Worm (Caenorhabditis elegans) whole organism, L2 larva: ENCODE measurements around the gene K02E2.7.

Experiments used
- F13H6.1 ChIP-seq: sonication (generic microtip); optimal IDR thresholded peaks from 2 replicates; lab custom pipeline; 2016; ENCODE audit warnings: missing genetic modification characterization, missing compliant biosample characterization
- R02D3.7 ChIP-seq: fragments of 150-350 bp; optimal IDR thresholded peaks from 2 replicates; lab custom pipeline; 2014; ENCODE audit warnings: missing biosample characterization, missing genetic modification characterization
- Y55F3AM.14 ChIP-seq: fragments of 200-800 bp; sonication (Bioruptor generic); optimal IDR thresholded peaks from 2 replicates; lab custom pipeline; 2018; ENCODE audit warnings: mild to moderate bottlenecking, missing genetic modification characterization, missing compliant biosample characterization
- ZK546.5 ChIP-seq: sonication (generic microtip); optimal IDR thresholded peaks from 2 replicates; lab custom pipeline; 2017; ENCODE audit warnings: missing biosample characterization, missing genetic modification characterization
- alr-1 ChIP-seq: fragments of 150-350 bp; optimal IDR thresholded peaks from 2 replicates; lab custom pipeline; 2014; ENCODE audit warnings: missing biosample characterization, missing genetic modification characterization
- aly-2 ChIP-seq: fragments of 150-350 bp; optimal IDR thresholded peaks from 2 replicates; lab custom pipeline; 2014; ENCODE audit warnings: missing biosample characterization, missing genetic modification characterization
- ceh-16 ChIP-seq: fragments of 150-350 bp; optimal IDR thresholded peaks from 2 replicates; lab custom pipeline; 2014; ENCODE audit warnings: missing biosample characterization, missing genetic modification characterization
- ceh-82 ChIP-seq: fragments of 150-350 bp; optimal IDR thresholded peaks from 2 replicates; lab custom pipeline; 2014; ENCODE audit warnings: missing biosample characterization, missing genetic modification characterization
- egl-27 ChIP-seq: sonication (generic microtip); optimal IDR thresholded peaks from 3 replicates; lab custom pipeline; 2017; ENCODE audit warnings: missing biosample characterization, missing genetic modification reagents, missing genetic modification characterization
- elt-1 ChIP-seq: fragments of 150-350 bp; optimal IDR thresholded peaks from 2 replicates; lab custom pipeline; 2014; ENCODE audit warnings: missing biosample characterization, missing genetic modification characterization
- elt-3 ChIP-seq: sonication (generic microtip); optimal IDR thresholded peaks from 2 replicates; lab custom pipeline; 2017; ENCODE audit warnings: missing biosample characterization, missing genetic modification characterization
- fos-1 ChIP-seq: fragments of 150-350 bp; optimal IDR thresholded peaks from 2 replicates; lab custom pipeline; 2014; ENCODE audit warnings: missing biosample characterization, missing genetic modification characterization
- gmeb-1 ChIP-seq: fragments of 150-350 bp; optimal IDR thresholded peaks from 2 replicates; lab custom pipeline; 2014; ENCODE audit warnings: missing biosample characterization, missing genetic modification characterization
- lin-39 ChIP-seq: fragments of 150-350 bp; optimal IDR thresholded peaks from 2 replicates; lab custom pipeline; 2014; ENCODE audit warnings: missing biosample characterization, missing genetic modification reagents, missing genetic modification characterization
- lsy-2 ChIP-seq, 2 experiments: fragments of 150-350 bp in 1 of 2; sonication (generic microtip) in 1 of 2; optimal IDR thresholded peaks; 2 replicates each; lab custom pipeline; 2014 to 2017; ENCODE audit warnings: missing biosample characterization in 2 of 2, missing genetic modification characterization in 2 of 2
- mbf-1 ChIP-seq: sonication (generic microtip); optimal IDR thresholded peaks from 2 replicates; lab custom pipeline; 2017; ENCODE audit warnings: missing biosample characterization, missing genetic modification characterization
- mdl-1 ChIP-seq, 2 experiments: fragments of 150-350 bp in 1 of 2; sonication (generic microtip) in 1 of 2; optimal IDR thresholded peaks; 2 replicates each; lab custom pipeline; 2017; ENCODE audit warnings: missing biosample characterization in 2 of 2, missing genetic modification characterization in 2 of 2
- nhr-10 ChIP-seq: sonication (generic microtip); optimal IDR thresholded peaks from 2 replicates; lab custom pipeline; 2017; ENCODE audit warnings: missing biosample characterization, missing genetic modification characterization
- nhr-11 ChIP-seq: fragments of 150-350 bp; optimal IDR thresholded peaks from 2 replicates; lab custom pipeline; 2014; ENCODE audit warnings: missing biosample characterization, missing genetic modification characterization
- nhr-12 ChIP-seq: fragments of 150-350 bp; optimal IDR thresholded peaks from 2 replicates; lab custom pipeline; 2014; ENCODE audit warnings: missing biosample characterization, missing genetic modification characterization
- nhr-21 ChIP-seq: fragments of 150-350 bp; optimal IDR thresholded peaks from 2 replicates; lab custom pipeline; 2014; ENCODE audit warnings: missing biosample characterization, missing genetic modification characterization
- nhr-23 ChIP-seq: fragments of 150-350 bp; optimal IDR thresholded peaks from 2 replicates; lab custom pipeline; 2014; ENCODE audit warnings: missing biosample characterization, missing genetic modification reagents, missing genetic modification characterization
- nhr-237 ChIP-seq: fragments of 150-350 bp; optimal IDR thresholded peaks from 2 replicates; lab custom pipeline; 2014; ENCODE audit warnings: missing biosample characterization, missing genetic modification characterization
- nhr-77 ChIP-seq: fragments of 150-350 bp; optimal IDR thresholded peaks from 2 replicates; lab custom pipeline; 2014; ENCODE audit warnings: missing biosample characterization, missing genetic modification characterization
- peb-1 ChIP-seq: fragments of 150-350 bp; optimal IDR thresholded peaks from 2 replicates; lab custom pipeline; 2014; ENCODE audit warnings: missing biosample characterization, missing genetic modification characterization
- sem-4 ChIP-seq: fragments of 150-350 bp; optimal IDR thresholded peaks from 2 replicates; lab custom pipeline; 2014; ENCODE audit warnings: missing biosample characterization, missing genetic modification reagents, missing genetic modification characterization
- skn-1 ChIP-seq: sonication (generic microtip); optimal IDR thresholded peaks from 2 replicates; lab custom pipeline; 2017; ENCODE audit warnings: missing biosample characterization, missing genetic modification characterization
- sma-3 ChIP-seq: sonication (generic microtip); optimal IDR thresholded peaks from 2 replicates; lab custom pipeline; 2016; ENCODE audit warnings: missing genetic modification reagents, missing genetic modification characterization, missing compliant biosample characterization
- sma-9 ChIP-seq, 2 experiments: fragments of 150-350 bp in 1 of 2; sonication (generic microtip) in 1 of 2; optimal IDR thresholded peaks; 2 replicates each; lab custom pipeline; 2014 to 2016; ENCODE audit warnings: missing genetic modification characterization in 2 of 2, mild to moderate bottlenecking in 1 of 2, missing biosample characterization in 1 of 2, missing compliant biosample characterization in 1 of 2, missing genetic modification reagents in 1 of 2, moderate library complexity in 1 of 2
- unc-39 ChIP-seq: fragments of 150-350 bp; optimal IDR thresholded peaks from 2 replicates; lab custom pipeline; 2014; ENCODE audit warnings: missing biosample characterization, missing genetic modification characterization
- unc-62 ChIP-seq: fragments of 150-350 bp; optimal IDR thresholded peaks from 2 replicates; lab custom pipeline; 2014; ENCODE audit warnings: missing biosample characterization, missing genetic modification reagents, missing genetic modification characterization
- ztf-1 ChIP-seq: fragments of 200-800 bp; sonication (Bioruptor generic); conservative IDR thresholded peaks from 2 replicates; pipeline ENCODE4 v1.3.6; 2022; ENCODE audit warnings: missing genetic modification characterization, missing compliant biosample characterization

The K02E2.7 gene

DNA sequence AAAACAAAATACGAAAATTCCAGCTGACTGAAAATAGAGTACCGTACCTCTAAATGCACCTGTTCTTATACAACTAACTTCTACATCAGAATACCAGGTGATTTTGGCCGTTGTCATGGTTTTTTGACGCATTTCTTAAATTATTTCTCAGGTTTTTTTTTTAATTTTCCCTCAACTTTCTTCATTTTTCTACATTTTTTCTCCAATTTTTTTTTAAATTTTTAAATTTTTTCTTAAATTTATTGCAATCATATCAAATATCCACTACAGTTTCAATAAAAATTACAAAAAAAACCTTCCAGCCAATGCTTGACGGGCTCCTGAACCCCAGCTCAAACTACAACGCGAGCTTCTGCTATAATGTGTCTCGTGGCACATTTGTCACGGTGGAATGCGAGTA lies 35.6 kb downstream of the K02E2.7 start, which contains the start of gene K02E2.1:
TSS of gene K02E2.1 (plus strand) at position 301 of the 400 bp plus-strand sequence.
- TF ChIP-seq skn-1 (tag; lab: Kevin White, UChicago) (no peak), alr-1 (tag; lab: Kevin White, UChicago) (no peak), peb-1 (tag; lab: Kevin White, UChicago) (no peak)

DNA sequence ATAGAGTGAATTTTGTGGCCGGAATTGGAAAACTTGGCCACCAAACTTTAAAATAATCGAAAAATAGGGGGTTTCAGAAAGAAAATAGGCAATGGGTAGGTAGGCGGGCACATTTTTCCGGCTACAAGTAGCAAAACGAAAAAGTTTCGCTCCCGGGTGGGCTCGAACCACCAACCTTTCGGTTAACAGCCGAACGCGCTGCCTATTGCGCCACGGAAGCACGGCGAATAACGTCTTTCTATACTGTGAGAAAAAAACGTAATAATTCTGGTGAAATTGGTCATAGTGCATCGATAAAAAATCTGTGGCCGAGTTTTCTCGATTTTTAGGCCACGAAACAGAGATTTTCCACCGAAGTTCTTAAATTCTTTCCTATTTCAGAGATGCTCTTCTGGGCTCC lies 36.5 kb downstream of the K02E2.7 start:
- TF ChIP-seq F13H6.1 (tag; lab: Kevin White, UChicago) (no peak), lsy-2 (tag; optimal IDR thresholded peaks at IDR 0.05; lab: Kevin White, UChicago) (no peak), skn-1 (tag; lab: Kevin White, UChicago) (no peak), egl-27 (tag; lab: Kevin White, UChicago) (no peak), fos-1 (no peak), nhr-21 (tag; lab: Kevin White, UChicago) (no peak), ceh-82 (no peak), R02D3.7 (tag; lab: Kevin White, UChicago) (no peak), elt-1 (tag; lab: Kevin White, UChicago) (no peak), nhr-23 (tag; lab: Kevin White, UChicago) (no peak), ztf-1 (GFP tag; lab: Robert Waterston, UW) (no peak), mdl-1 (tag; optimal IDR thresholded peaks at IDR 0.05; lab: Kevin White, UChicago) (no peak), nhr-11 (tag; lab: Kevin White, UChicago) (no peak), elt-3 (no peak)

DNA sequence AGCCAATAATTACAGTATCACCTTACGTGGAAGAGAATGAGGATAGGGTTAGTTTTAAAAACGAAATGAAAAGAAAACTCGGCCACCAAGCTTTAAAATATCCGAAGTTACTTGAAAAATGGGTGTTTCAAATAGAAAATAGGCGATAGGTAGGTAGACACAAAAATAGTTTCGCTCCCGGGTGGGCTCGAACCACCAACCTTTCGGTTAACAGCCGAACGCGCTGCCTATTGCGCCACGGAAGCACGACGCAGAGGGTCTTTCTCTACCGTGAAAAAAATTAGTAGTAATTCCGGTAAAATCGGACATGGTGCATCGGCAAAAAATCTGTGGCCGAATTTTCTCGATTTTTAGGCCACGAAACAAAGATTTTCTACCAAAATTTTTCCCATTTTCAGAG lies 39.2 kb downstream of the K02E2.7 start:
- TF ChIP-seq peb-1 (tag; lab: Kevin White, UChicago) (no peak), Y55F3AM.14 (GFP tag; lab: Kevin White, UChicago) (no peak), sem-4 (tag; lab: Kevin White, UChicago) (no peak), nhr-12 (tag; lab: Kevin White, UChicago) (no peak), lin-39 (tag; lab: Kevin White, UChicago) (no peak)
- TF ChIP-seq, all 48 proteins: peak for 0

DNA sequence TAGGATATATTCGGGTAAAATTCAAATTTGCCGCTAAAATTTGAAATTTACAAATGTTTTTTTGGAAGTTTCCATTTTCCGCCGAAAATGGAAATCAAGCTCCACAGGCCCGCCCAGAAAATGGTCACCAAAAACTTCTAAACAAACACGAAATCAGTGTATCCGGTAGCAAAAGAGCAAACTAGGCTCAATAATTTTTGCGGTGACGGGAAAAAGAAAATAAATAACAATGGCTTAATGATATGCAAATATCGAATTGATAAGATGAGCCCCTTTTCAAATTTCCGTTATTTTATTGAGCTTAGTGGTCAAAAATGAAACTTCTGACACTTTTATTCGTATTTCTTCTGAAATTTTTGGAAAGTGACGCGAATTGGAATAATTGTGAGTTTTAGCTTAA lies 42.0 kb downstream of the K02E2.7 start, which contains the start of gene Y38H6A.3:
TSS of gene Y38H6A.3 (plus strand) at position 301 of the 400 bp plus-strand sequence.
- TF ChIP-seq gmeb-1 (tag; lab: Kevin White, UChicago), result no peak

DNA sequence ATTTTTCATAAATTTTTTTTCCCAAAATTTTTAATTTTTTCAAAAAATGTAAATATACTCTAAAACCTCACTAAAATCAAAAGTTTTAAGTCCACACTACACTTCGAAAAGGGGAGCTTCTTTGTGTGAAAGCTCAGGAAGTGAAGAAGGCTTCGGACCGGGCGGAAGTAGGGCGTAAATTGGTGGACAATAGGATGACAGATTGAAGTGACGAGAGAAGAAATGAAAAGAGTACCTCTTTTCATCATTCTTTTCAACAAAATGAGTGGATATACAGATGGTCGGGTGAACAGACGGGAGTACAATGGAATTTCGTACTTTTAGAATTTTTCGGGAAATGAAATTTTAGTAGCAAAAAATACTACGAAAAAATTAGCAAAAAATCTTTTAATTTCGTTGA lies 48.0 kb downstream of the K02E2.7 start:
- TF ChIP-seq ZK546.5 (tag; lab: Kevin White, UChicago) (no peak), Y55F3AM.14 (GFP tag; lab: Kevin White, UChicago) (no peak), unc-62 (no peak), nhr-237 (tag; lab: Kevin White, UChicago) (no peak), ztf-1 (GFP tag; lab: Robert Waterston, UW) (no peak), egl-27 (tag; lab: Kevin White, UChicago) (no peak), mbf-1 (tag; lab: Kevin White, UChicago) (no peak), ceh-16 (tag; lab: Kevin White, UChicago) (no peak), sma-3 (no peak), mdl-1 (tag; optimal IDR thresholded peaks at IDR 0.05; lab: Kevin White, UChicago) (no peak)

DNA sequence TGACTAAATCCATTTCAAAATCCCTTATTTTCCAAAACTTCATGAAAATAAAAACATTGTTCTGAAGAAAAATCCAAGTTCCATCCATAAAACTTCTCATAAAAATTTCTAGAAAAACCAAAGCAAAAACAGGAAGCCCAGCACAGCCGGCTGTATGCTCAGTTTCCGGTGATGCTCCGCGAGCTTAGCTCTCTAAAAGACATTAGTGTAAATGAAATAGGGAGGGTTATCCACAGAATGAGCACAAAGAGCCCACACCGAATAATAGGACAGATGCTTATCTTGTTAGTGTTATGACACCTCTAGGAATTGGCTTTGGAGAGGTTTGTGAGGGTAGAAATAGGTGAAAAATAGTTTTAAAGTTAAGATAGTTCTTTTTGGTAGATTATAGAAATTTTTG lies 48.8 kb downstream of the K02E2.7 start:
- TF ChIP-seq nhr-10, result no peak
- no peak for TF ChIP-seq sma-9 (GFP tag; optimal IDR thresholded peaks at IDR 0.05; lab: Kevin White, UChicago)
- TF ChIP-seq sma-9 (tag; optimal IDR thresholded peaks at IDR 0.05; lab: Kevin White, UChicago), result no peak
- no peak for TF ChIP-seq aly-2 (tag; lab: Kevin White, UChicago)
- TF ChIP-seq elt-3, result no peak
- TF ChIP-seq nhr-21 (tag; lab: Kevin White, UChicago), result no peak
- no peak for TF ChIP-seq unc-39 (tag; lab: Kevin White, UChicago)
- TF ChIP-seq elt-1 (tag; lab: Kevin White, UChicago), result no peak
- TF ChIP-seq nhr-23 (tag; lab: Kevin White, UChicago), result no peak
- TF ChIP-seq nhr-11 (tag; lab: Kevin White, UChicago), result no peak
- no peak for TF ChIP-seq nhr-77
